Worm (Caenorhabditis elegans) whole organism, L1 larva: ENCODE results near the gene F46E10.3.

Source experiments
- nhr-77 ChIP-seq: fragments of 150-350 bp; optimal IDR thresholded peaks from 2 replicates; lab custom pipeline; 2014; ENCODE audit warnings: missing biosample characterization, missing genetic modification characterization
- snpc-4 ChIP-seq: fragments of 150-350 bp; optimal IDR thresholded peaks from 2 replicates; lab custom pipeline; 2014; ENCODE audit warnings: missing biosample characterization, missing genetic modification characterization

DNA sequence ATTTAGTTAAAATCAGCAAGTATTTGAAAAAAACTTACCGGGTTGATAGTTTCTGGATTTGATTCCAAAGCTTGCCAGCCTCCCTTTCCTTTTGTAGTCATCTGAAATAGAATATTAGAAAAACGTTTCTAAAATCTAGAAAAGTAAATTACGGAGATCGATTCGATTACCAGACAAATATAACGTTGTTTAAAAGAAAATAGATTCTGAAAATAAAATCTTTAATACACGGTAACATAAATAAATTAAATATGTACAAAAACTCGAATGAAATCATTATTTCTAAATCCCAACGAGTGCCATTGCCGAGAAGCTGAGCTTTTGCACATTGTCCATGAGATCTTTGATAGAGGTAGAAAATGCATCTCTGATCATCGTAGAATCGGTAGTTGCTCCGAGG is 9.4 kb upstream of the F46E10.3 start, which contains the start of gene ubh-3:
- no peak for TF ChIP-seq snpc-4 (tag; lab: Kevin White, UChicago)
- no peak for TF ChIP-seq nhr-77
